Worm (Caenorhabditis elegans) whole organism, L1 larva: ENCODE data around the gene F52B10.3.

Experiments
- aha-1 ChIP-seq: fragments of 150-350 bp; optimal IDR thresholded peaks from 2 replicates; lab custom pipeline; 2014; ENCODE audit warnings: missing biosample characterization, missing genetic modification characterization
- ceh-82 ChIP-seq, 3 experiments: fragments of 150-350 bp in 1 of 3; sonication (generic microtip) in 2 of 3; optimal IDR thresholded peaks; 2 replicates each; lab custom pipeline; 2014 to 2017; ENCODE audit warnings: missing biosample characterization in 3 of 3, missing genetic modification characterization in 3 of 3
- lin-13 ChIP-seq: fragments of 150-350 bp; optimal IDR thresholded peaks from 2 replicates; lab custom pipeline; 2014; ENCODE audit warnings: missing biosample characterization, missing genetic modification reagents, missing genetic modification characterization
- lir-3 ChIP-seq: sonication (generic microtip); optimal IDR thresholded peaks from 2 replicates; lab custom pipeline; 2016; ENCODE audit warnings: mild to moderate bottlenecking, missing genetic modification characterization, moderate library complexity, missing compliant biosample characterization; ENCODE audit not compliant: poor library complexity
- mep-1 ChIP-seq: fragments of 150-350 bp; optimal IDR thresholded peaks from 2 replicates; lab custom pipeline; 2014; ENCODE audit warnings: missing biosample characterization, missing genetic modification characterization
- nhr-28 ChIP-seq: fragments of 150-350 bp; optimal IDR thresholded peaks from 2 replicates; lab custom pipeline; 2014; ENCODE audit warnings: missing biosample characterization, missing genetic modification characterization
- nhr-90 ChIP-seq: sonication (generic microtip); optimal IDR thresholded peaks from 2 replicates; lab custom pipeline; 2016; ENCODE audit warnings: mild to moderate bottlenecking, missing genetic modification characterization, missing compliant biosample characterization; ENCODE audit not compliant: poor library complexity
- xbp-1 ChIP-seq: sonication (generic microtip); optimal IDR thresholded peaks from 2 replicates; lab custom pipeline; 2016; ENCODE audit warnings: missing genetic modification characterization, missing compliant biosample characterization

DNA sequence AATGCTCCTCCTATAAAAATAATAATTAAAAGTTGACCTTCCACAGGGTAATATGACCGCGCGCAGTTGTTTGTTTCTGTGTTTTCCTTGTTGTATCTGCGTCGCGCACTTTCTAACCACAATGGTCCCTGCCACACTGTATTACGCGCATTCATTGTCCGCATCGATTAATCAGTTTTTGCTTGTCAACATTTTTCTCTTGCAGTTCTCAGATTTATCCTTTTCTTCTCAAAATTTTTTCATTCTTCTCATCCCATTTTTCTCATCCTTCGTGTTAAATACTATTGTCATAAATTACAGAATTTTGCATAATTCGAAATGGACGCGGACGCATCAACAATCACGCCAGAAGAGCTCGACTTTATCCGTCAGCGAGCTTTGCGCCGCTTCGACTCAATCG, 42.4 kb upstream of the F52B10.3 start, which contains the start of gene pfk-1.1:
- TF ChIP-seq xbp-1 (tag; lab: Kevin White, UChicago) = no peak
- TF ChIP-seq ceh-82 (tag; optimal IDR thresholded peaks at IDR 0.05; lab: Kevin White, UChicago) = no peak
- TF ChIP-seq lin-13 (GFP tag; lab: Kevin White, UChicago) = no peak
- no peak for TF ChIP-seq aha-1 (tag; lab: Kevin White, UChicago)
- no peak for TF ChIP-seq mep-1
- TF ChIP-seq nhr-90 (tag; lab: Kevin White, UChicago) = no peak
- TF ChIP-seq lir-3 = no peak
- TF ChIP-seq nhr-28 = no peak
